Fruit fly (Drosophila melanogaster) whole organism, embryonic: ENCODE data around the gene CG17717.

Source experiments
- ATbp ChIP-seq: fragments of 200-800 bp; sonication (Bioruptor generic); optimal IDR thresholded peaks from 2 replicates; lab custom pipeline; 2017; ENCODE audit warnings: missing biosample characterization, mild to moderate bottlenecking, missing genetic modification characterization, missing genetic modification reagents
- Abd-B ChIP-seq: fragments of 200-800 bp; sonication (Bioruptor generic); optimal IDR thresholded peaks from 2 replicates; lab custom pipeline; 2018; ENCODE audit warnings: missing biosample characterization, mild to moderate bottlenecking, missing genetic modification characterization, moderate library complexity
- Ada2b ChIP-seq: fragments of 200-800 bp; sonication (Bioruptor generic); IDR thresholded peaks from 2 replicates; pipeline ENCODE4 v1.3.6; 2022; ENCODE audit warnings: missing biosample characterization, missing genetic modification characterization
- Adf1 ChIP-seq: fragments of 200-800 bp; sonication (Bioruptor generic); IDR thresholded peaks from 2 replicates; pipeline ENCODE4 v1.3.6; 2022; ENCODE audit warnings: missing biosample characterization, missing genetic modification characterization
- B-H2 ChIP-seq: fragments of 200-800 bp; sonication (Bioruptor generic); optimal IDR thresholded peaks from 2 replicates; lab custom pipeline; 2018; ENCODE audit warnings: missing biosample characterization, mild to moderate bottlenecking, missing genetic modification characterization
- CG10565 ChIP-seq: fragments of 200-800 bp; sonication (Bioruptor generic); optimal IDR thresholded peaks from 3 replicates; lab custom pipeline; 2016; ENCODE audit warnings: missing biosample characterization, mild to moderate bottlenecking, missing genetic modification characterization
- CG10654 ChIP-seq: fragments of 200-800 bp; sonication (Bioruptor generic); optimal IDR thresholded peaks from 2 replicates; lab custom pipeline; 2016; ENCODE audit warnings: missing biosample characterization, missing genetic modification characterization
- CG13775 ChIP-seq: fragments of 200-800 bp; sonication (Bioruptor generic); optimal IDR thresholded peaks from 3 replicates; lab custom pipeline; 2017; ENCODE audit warnings: missing biosample characterization, mild to moderate bottlenecking, missing genetic modification characterization
- CG14965 ChIP-seq: fragments of 200-800 bp; sonication (Bioruptor generic); optimal IDR thresholded peaks from 2 replicates; lab custom pipeline; 2016; ENCODE audit warnings: missing biosample characterization, missing genetic modification characterization, borderline replicate concordance
- CG15601 ChIP-seq: fragments of 200-800 bp; sonication (Bioruptor generic); optimal IDR thresholded peaks from 3 replicates; lab custom pipeline; 2019; ENCODE audit warnings: missing biosample characterization, mild to moderate bottlenecking, missing genetic modification characterization, moderate library complexity
- CG17186 ChIP-seq: fragments of 200-800 bp; sonication (Bioruptor generic); optimal IDR thresholded peaks from 3 replicates; lab custom pipeline; 2017; ENCODE audit warnings: missing biosample characterization, missing genetic modification reagents, missing genetic modification characterization
- CG17359 ChIP-seq: fragments of 200-800 bp; sonication (Bioruptor generic); optimal IDR thresholded peaks from 3 replicates; lab custom pipeline; 2018; ENCODE audit warnings: missing biosample characterization, mild to moderate bottlenecking, missing genetic modification characterization, moderate library complexity
- CG17802 ChIP-seq: fragments of 200-800 bp; sonication (Bioruptor generic); optimal IDR thresholded peaks from 2 replicates; lab custom pipeline; 2018; ENCODE audit warnings: missing biosample characterization, mild to moderate bottlenecking, missing genetic modification characterization, moderate library complexity
- CG2889 ChIP-seq: fragments of 200-800 bp; sonication (Bioruptor generic); IDR thresholded peaks from 3 replicates; pipeline ENCODE4 v1.3.6; 2022; ENCODE audit warnings: missing biosample characterization, missing genetic modification characterization
- CG3838 ChIP-seq: fragments of 200-800 bp; sonication (Bioruptor generic); optimal IDR thresholded peaks from 3 replicates; lab custom pipeline; 2016; ENCODE audit warnings: missing biosample characterization, missing genetic modification characterization
- CG6654 ChIP-seq: fragments of 200-800 bp; sonication (Bioruptor generic); optimal IDR thresholded peaks from 2 replicates; lab custom pipeline; 2017; ENCODE audit warnings: missing biosample characterization, mild to moderate bottlenecking, missing genetic modification characterization
- CG6765 ChIP-seq: fragments of 200-800 bp; sonication (Bioruptor generic); optimal IDR thresholded peaks from 3 replicates; lab custom pipeline; 2017; ENCODE audit warnings: missing biosample characterization, mild to moderate bottlenecking, missing genetic modification characterization
- CG8089 ChIP-seq: fragments of 200-800 bp; sonication (Bioruptor generic); optimal IDR thresholded peaks from 3 replicates; lab custom pipeline; 2016; ENCODE audit warnings: missing biosample characterization, missing genetic modification characterization
- CG8944 ChIP-seq: fragments of 200-800 bp; sonication (Bioruptor generic); optimal IDR thresholded peaks from 3 replicates; lab custom pipeline; 2016; ENCODE audit warnings: missing biosample characterization, missing genetic modification characterization
- CG9876 ChIP-seq: fragments of 200-800 bp; sonication (Bioruptor generic); optimal IDR thresholded peaks from 2 replicates; lab custom pipeline; 2016; ENCODE audit warnings: missing biosample characterization, missing genetic modification characterization
- Gug ChIP-seq: fragments of 200-800 bp; sonication (Bioruptor generic); IDR thresholded peaks from 4 replicates; pipeline ENCODE4 v1.3.6; 2022; ENCODE audit warnings: missing biosample characterization, missing genetic modification characterization
- Kr ChIP-seq: fragments of 200-800 bp; sonication (Bioruptor generic); optimal IDR thresholded peaks from 2 replicates; lab custom pipeline; 2017; ENCODE audit warnings: missing biosample characterization, mild to moderate bottlenecking, missing genetic modification characterization
- Meics ChIP-seq: fragments of 200-800 bp; sonication (Bioruptor generic); optimal IDR thresholded peaks from 2 replicates; lab custom pipeline; 2017; ENCODE audit warnings: missing biosample characterization, mild to moderate bottlenecking, missing genetic modification characterization
- Nf-YC ChIP-seq: fragments of 200-800 bp; optimal IDR thresholded peaks from 3 replicates; lab custom pipeline; 2019; ENCODE audit warnings: missing biosample characterization, mild to moderate bottlenecking, missing genetic modification characterization, moderate library complexity
- Oli ChIP-seq: fragments of 200-800 bp; sonication (Bioruptor generic); optimal IDR thresholded peaks from 2 replicates; lab custom pipeline; 2018; ENCODE audit warnings: missing biosample characterization, mild to moderate bottlenecking, missing genetic modification characterization, moderate library complexity
- Optix ChIP-seq: fragments of 200-800 bp; sonication (Bioruptor generic); IDR thresholded peaks from 3 replicates; pipeline ENCODE4 v1.3.6; 2022; ENCODE audit warnings: missing biosample characterization, missing genetic modification characterization
- Ptx1 ChIP-seq: fragments of 200-800 bp; sonication (Bioruptor generic); IDR thresholded peaks from 2 replicates; pipeline ENCODE4 v1.3.6; 2022; ENCODE audit warnings: missing biosample characterization, missing genetic modification characterization
- Rx ChIP-seq: fragments of 200-800 bp; sonication (Bioruptor generic); IDR thresholded peaks from 2 replicates; pipeline ENCODE4 v1.3.6; 2022; ENCODE audit warnings: missing biosample characterization, missing genetic modification characterization
- Sry-β ChIP-seq: fragments of 200-800 bp; sonication (Bioruptor generic); optimal IDR thresholded peaks from 2 replicates; lab custom pipeline; 2018; ENCODE audit warnings: missing biosample characterization, mild to moderate bottlenecking, missing genetic modification characterization, moderate library complexity
- Trl ChIP-seq, 3 experiments: fragments of >200 bp in 2 of 3; fragments of 200-800 bp in 1 of 3; sonication (Bioruptor generic) in 1 of 3; optimal IDR thresholded peaks; 2 replicates in 1 of 3; 3 replicates in 2 of 3; lab custom pipeline; 2016 to 2017; ENCODE audit warnings: missing biosample characterization in 1 of 3, missing genetic modification characterization in 1 of 3
- bigmax ChIP-seq: fragments of 200-800 bp; sonication (Bioruptor generic); optimal IDR thresholded peaks from 2 replicates; lab custom pipeline; 2018; ENCODE audit warnings: missing biosample characterization, mild to moderate bottlenecking, missing genetic modification characterization
- bsh ChIP-seq, 2 experiments: fragments of 200-800 bp; sonication (Bioruptor generic); optimal IDR thresholded peaks; 2 replicates each; lab custom pipeline; 2017 to 2018; ENCODE audit warnings: mild to moderate bottlenecking in 2 of 2, missing biosample characterization in 2 of 2, missing genetic modification characterization in 2 of 2, moderate library complexity in 1 of 2
- cad ChIP-seq: fragments of >200 bp; optimal IDR thresholded peaks from 2 replicates; lab custom pipeline; 2017; ENCODE audit warnings: missing biosample characterization, missing genetic modification characterization
- caup ChIP-seq: fragments of 200-800 bp; sonication (Bioruptor generic); optimal IDR thresholded peaks from 3 replicates; lab custom pipeline; 2017; ENCODE audit warnings: missing biosample characterization, mild to moderate bottlenecking, missing genetic modification characterization, moderate library complexity; ENCODE audit not compliant: severe bottlenecking
- ci ChIP-seq: fragments of 200-800 bp; sonication (Bioruptor generic); IDR thresholded peaks from 3 replicates; pipeline ENCODE4 v1.3.6; 2022; ENCODE audit warnings: missing biosample characterization, missing genetic modification characterization
- corto ChIP-seq: fragments of 200-800 bp; sonication (Bioruptor generic); optimal IDR thresholded peaks from 2 replicates; lab custom pipeline; 2016; ENCODE audit warnings: missing biosample characterization, mild to moderate bottlenecking, missing genetic modification characterization, moderate library complexity
- crp ChIP-seq, 2 experiments: fragments of 200-800 bp; sonication (Bioruptor generic); optimal IDR thresholded peaks; 2 replicates in 1 of 2; 3 replicates in 1 of 2; lab custom pipeline; 2017; ENCODE audit warnings: missing biosample characterization in 2 of 2, missing genetic modification characterization in 2 of 2, mild to moderate bottlenecking in 1 of 2, moderate library complexity in 1 of 2
- eve ChIP-seq, 2 experiments: fragments of >200 bp; optimal IDR thresholded peaks; 2 replicates each; lab custom pipeline; 2017; ENCODE audit warnings: missing biosample characterization in 2 of 2, missing genetic modification characterization in 2 of 2
- fd96Cb ChIP-seq: fragments of 200-800 bp; sonication (Bioruptor generic); optimal IDR thresholded peaks from 2 replicates; lab custom pipeline; 2018; ENCODE audit warnings: missing biosample characterization, mild to moderate bottlenecking, missing genetic modification characterization, moderate library complexity
- gt ChIP-seq: fragments of 200-800 bp; sonication (Bioruptor generic); IDR thresholded peaks from 2 replicates; pipeline ENCODE4 v1.3.6; 2022; ENCODE audit warnings: missing biosample characterization, missing genetic modification characterization
- hbn ChIP-seq: fragments of 200-800 bp; sonication (Bioruptor generic); IDR thresholded peaks from 2 replicates; pipeline ENCODE4 v1.3.6; 2022; ENCODE audit warnings: missing biosample characterization, missing genetic modification characterization; ENCODE audit not compliant: partially characterized antibody
- kay ChIP-seq: fragments of 200-800 bp; sonication (Bioruptor generic); optimal IDR thresholded peaks from 2 replicates; lab custom pipeline; 2016; ENCODE audit warnings: missing biosample characterization, missing genetic modification characterization
- klu ChIP-seq: fragments of 200-800 bp; sonication (Bioruptor generic); IDR thresholded peaks from 2 replicates; pipeline ENCODE4 v1.3.6; 2022; ENCODE audit warnings: missing biosample characterization, missing genetic modification characterization
- nau ChIP-seq: fragments of 200-800 bp; sonication (Bioruptor generic); optimal IDR thresholded peaks from 3 replicates; lab custom pipeline; 2017; ENCODE audit warnings: missing biosample characterization, mild to moderate bottlenecking, missing genetic modification characterization, missing genetic modification reagents
- row ChIP-seq: fragments of 200-800 bp; sonication (Bioruptor generic); IDR thresholded peaks from 3 replicates; pipeline ENCODE4 v1.3.6; 2022; ENCODE audit warnings: missing biosample characterization, missing genetic modification characterization
- scrt ChIP-seq: fragments of 200-800 bp; sonication (Bioruptor generic); optimal IDR thresholded peaks from 2 replicates; lab custom pipeline; 2018; ENCODE audit warnings: missing biosample characterization, mild to moderate bottlenecking, missing genetic modification characterization, moderate library complexity
- sima ChIP-seq: fragments of 200-800 bp; sonication (Bioruptor generic); optimal IDR thresholded peaks from 2 replicates; lab custom pipeline; 2016; ENCODE audit warnings: missing biosample characterization, missing genetic modification characterization
- so ChIP-seq: fragments of 200-800 bp; sonication (Bioruptor generic); IDR thresholded peaks from 3 replicates; pipeline ENCODE4 v1.3.6; 2022; ENCODE audit warnings: missing biosample characterization, missing genetic modification characterization
- vnd ChIP-seq: fragments of 200-800 bp; sonication (Bioruptor generic); IDR thresholded peaks from 3 replicates; pipeline ENCODE4 v1.3.6; 2022; ENCODE audit warnings: missing biosample characterization, missing genetic modification characterization; ENCODE audit not compliant: partially characterized antibody
- zfh1 ChIP-seq: fragments of 200-800 bp; sonication (Bioruptor generic); IDR thresholded peaks from 3 replicates; pipeline ENCODE4 v1.3.6; 2022; ENCODE audit warnings: missing biosample characterization, missing genetic modification characterization

The CG17717 gene

dm6 chrX:6543569-6544173 is 45.4 kb upstream of the CG17717 start (continued):
- TF ChIP-seq CG17186 (no peak), CG3838 (no peak), so (no peak), vnd (GFP tag; lab: Robert Waterston, UW) (no peak), Trl (optimal IDR thresholded peaks at IDR 0.05; lab: Kevin White, UChicago) (peak; percentile 16 to 26), Trl (GFP tag; optimal IDR thresholded peaks at IDR 0.05; lab: Kevin White, UChicago) (no peak), CG15601 (tag; lab: Kevin White, UChicago) (no peak), klu (GFP tag; lab: Robert Waterston, UW) (no peak), crp (GFP tag; optimal IDR thresholded peaks at IDR 0.05; lab: Kevin White, UChicago) (no peak), gt (GFP tag; lab: Robert Waterston, UW) (no peak), CG8089 (GFP tag; lab: Kevin White, UChicago) (no peak), CG6654 (no peak), Adf1 (GFP tag; lab: Robert Waterston, UW) (peak; percentile 93), CG14965 (no peak), CG9876 (no peak), CG10565 (no peak), Abd-B (GFP tag; lab: Kevin White, UChicago) (peak; percentile 42), Rx (GFP tag; lab: Robert Waterston, UW) (no peak), Ada2b (GFP tag; lab: Robert Waterston, UW) (no peak), caup (GFP tag; lab: Kevin White, UChicago) (no peak), Meics (no peak), CG17359 (no peak), B-H2 (no peak), kay (peak; percentile 8), fd96Cb (tag; lab: Kevin White, UChicago) (no peak), CG6765 (GFP tag; lab: Kevin White, UChicago) (no peak), bigmax (GFP tag; lab: Kevin White, UChicago) (no peak), Sry-β (GFP tag; lab: Kevin White, UChicago) (no peak), CG10654 (GFP tag; lab: Kevin White, UChicago) (no peak), CG2889 (GFP tag; lab: Robert Waterston, UW) (no peak), sima (GFP tag; lab: Kevin White, UChicago) (no peak), Kr (GFP tag; lab: Kevin White, UChicago) (no peak), Gug (GFP tag; lab: Robert Waterston, UW) (no peak), corto (no peak), Optix (GFP tag; lab: Robert Waterston, UW) (no peak), eve (GFP tag; optimal IDR thresholded peaks at IDR 0.05; lab: Kevin White, UChicago) (no peak), CG17802 (tag; lab: Kevin White, UChicago) (no peak), ci (0 out of 3 replicates have a peak, but pooled peaks have one; percentile 9), Oli (tag; lab: Kevin White, UChicago) (no peak), ATbp (GFP tag; lab: Kevin White, UChicago) (no peak), hbn (no peak), CG13775 (GFP tag; lab: Kevin White, UChicago) (no peak), nau (no peak), bsh (GFP tag; optimal IDR thresholded peaks at IDR 0.05; lab: Kevin White, UChicago) (peak in 1 of 2 experiments; percentile 22), row (GFP tag; lab: Robert Waterston, UW) (no peak), Ptx1 (GFP tag; lab: Robert Waterston, UW) (0 out of 2 replicates have a peak, but pooled peaks have one; percentile 15), zfh1 (GFP tag; lab: Robert Waterston, UW) (no peak), CG8944 (GFP tag; lab: Kevin White, UChicago) (no peak), Nf-YC (tag; lab: Kevin White, UChicago) (no peak), scrt (no peak), cad (GFP tag; lab: Kevin White, UChicago) (no peak)
